Worm (Caenorhabditis elegans): ENCODE data around the gene pas-6.

ce11 chrV:5591887-5592286 lies 7.7 kb upstream of the pas-6 start:
- no peak for TF ChIP-seq ets-7 (tag; optimal IDR thresholded peaks at IDR 0.05)
- no peak for TF ChIP-seq ama-1 (optimal IDR thresholded peaks at IDR 0.05)
- TF ChIP-seq pes-1 (GFP tag; IDR thresholded peaks at IDR 0.05), result no peak
- TF ChIP-seq hmbx-1 (tag; optimal IDR thresholded peaks at IDR 0.05), result no peak
- TF ChIP-seq sea-1 (GFP tag; conservative IDR thresholded peaks at IDR 0.05), result no peak
- no peak for TF ChIP-seq hnd-1 (tag; optimal IDR thresholded peaks at IDR 0.05)
- TF ChIP-seq tra-4 (tag; optimal IDR thresholded peaks at IDR 0.05), result no peak
- TF ChIP-seq hmg-4 (GFP tag; optimal IDR thresholded peaks at IDR 0.05), result no peak
- TF ChIP-seq tbx-11 (GFP tag; IDR thresholded peaks at IDR 0.05), result no peak
- TF ChIP-seq scrt-1 (GFP tag; IDR thresholded peaks at IDR 0.05), result no peak

Measured in whole organism, early embryonic.